Worm (Caenorhabditis elegans) whole organism, L4/young adult: ENCODE measurements around the gene apd-3.
"Not testable (repeated sequence)": the region's sequence is repeated elsewhere in the genome, so short reads cannot be mapped to it uniquely, and the experiment has no call there.

Experiments
- W03F9.2 ChIP-seq: fragments of 150-350 bp; optimal IDR thresholded peaks from 2 replicates; lab custom pipeline; 2014; ENCODE audit warnings: missing biosample characterization, missing genetic modification characterization
- dao-5 ChIP-seq: sonication (generic microtip); optimal IDR thresholded peaks from 2 replicates; lab custom pipeline; 2016; ENCODE audit warnings: missing genotype, missing genetic modification characterization, moderate library complexity, missing compliant biosample characterization
- him-1 ChIP-seq: sonication (generic microtip); optimal IDR thresholded peaks from 2 replicates; lab custom pipeline; 2016; ENCODE audit warnings: missing genotype, missing genetic modification reagents, missing genetic modification characterization, missing compliant biosample characterization

The apd-3 gene

DNA sequence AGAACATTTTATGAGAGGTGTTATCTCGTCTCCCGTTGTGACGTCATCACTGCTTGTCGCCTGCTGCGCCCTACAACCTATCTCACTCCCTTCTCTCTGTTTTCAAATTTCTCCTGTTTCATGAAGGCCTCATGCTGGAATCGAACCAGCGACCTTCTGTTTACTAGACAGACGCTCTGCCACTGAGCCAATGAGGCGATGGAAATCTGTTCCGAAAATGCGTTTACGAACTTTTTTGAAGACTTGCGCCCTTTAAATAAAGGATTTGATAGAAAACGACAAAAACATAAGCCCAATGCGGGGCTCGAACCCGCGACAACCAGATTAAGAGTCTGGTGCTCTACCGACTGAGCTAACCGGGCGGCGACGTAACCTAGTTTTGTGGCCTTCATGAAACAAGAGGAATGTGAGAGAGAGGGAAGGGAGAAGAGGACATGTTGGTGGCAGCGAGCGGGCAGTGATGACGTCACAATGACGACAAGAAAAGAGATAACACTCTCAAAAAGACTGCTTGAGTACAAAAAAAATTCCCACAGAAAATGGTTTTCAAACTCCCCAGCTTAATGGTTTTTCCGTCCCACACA, 27.2 kb downstream of the apd-3 start, which contains the start of gene clec-126:
Gene clec-126 (plus strand): TSS at position 534 of the 584 bp plus-strand sequence.
- TF ChIP-seq dao-5 (tag; lab: Kevin White, UChicago) (peak; percentile 15), W03F9.2 (tag; lab: Kevin White, UChicago) (peak; percentile 41), him-1 (tag; lab: Kevin White, UChicago) (peak; percentile 79)

DNA sequence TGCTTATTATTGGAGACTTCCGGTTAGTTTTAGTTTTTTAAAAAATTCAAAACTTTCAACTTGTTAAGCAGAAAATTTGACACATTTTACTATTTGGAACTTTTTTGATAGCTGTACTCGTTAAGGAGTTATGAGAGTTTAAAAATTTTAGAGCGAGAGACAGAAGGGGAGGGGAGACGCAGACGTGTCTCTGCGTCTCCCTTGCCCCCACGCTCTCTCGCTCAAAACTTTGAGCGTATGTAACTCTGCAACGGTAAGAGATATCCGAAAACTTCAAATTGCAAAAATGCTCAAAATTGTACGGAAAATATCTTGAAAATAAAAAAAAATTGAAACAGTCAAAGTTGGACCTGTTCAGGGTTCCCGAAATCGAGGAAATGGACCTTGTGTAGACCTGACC, 30.1 kb downstream of the apd-3 start:
- TF ChIP-seq W03F9.2 (tag; lab: Kevin White, UChicago), result no peak

DNA sequence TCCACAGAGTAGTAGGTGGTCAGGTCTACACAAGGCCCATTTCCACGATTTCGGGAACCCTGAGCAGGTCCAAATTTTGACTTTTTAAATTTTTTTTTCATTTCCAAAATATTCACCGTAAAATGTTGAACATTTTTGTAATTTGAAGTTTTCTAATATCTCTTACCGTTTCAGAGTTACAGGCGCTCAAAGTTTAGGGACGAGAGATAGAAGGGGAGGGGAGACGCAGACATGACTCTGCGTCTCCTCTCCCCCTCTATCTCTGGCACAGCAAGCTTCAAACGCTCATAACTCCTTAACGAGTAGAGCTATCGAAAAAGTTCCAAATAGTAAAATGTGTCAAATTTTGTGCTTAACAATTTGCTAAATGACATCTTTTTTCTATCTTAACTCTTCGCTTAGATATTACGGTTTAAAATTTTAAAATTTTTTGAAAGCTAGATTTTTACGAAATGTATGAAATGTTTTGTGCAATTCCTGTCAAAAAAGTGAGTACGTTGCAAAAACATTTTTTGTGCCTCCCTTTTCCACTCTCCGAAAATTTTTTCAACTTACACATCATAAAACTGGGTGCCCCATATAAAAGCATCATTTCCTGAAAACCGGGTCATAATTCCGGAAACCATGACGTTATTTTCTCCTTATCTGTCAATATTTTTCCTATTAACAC, 30.7 kb downstream of the apd-3 start, which contains the start of the genes Y49F6B.14 and clec-125:
Gene Y49F6B.14 (minus strand): TSS at position 101 of the 670 bp plus-strand sequence.
Gene clec-125 (plus strand): TSS at position 620 of the 670 bp plus-strand sequence.
- TF ChIP-seq dao-5 (tag; lab: Kevin White, UChicago) (no peak), W03F9.2 (tag; lab: Kevin White, UChicago) (no peak), him-1 (tag; lab: Kevin White, UChicago) (no peak)

DNA sequence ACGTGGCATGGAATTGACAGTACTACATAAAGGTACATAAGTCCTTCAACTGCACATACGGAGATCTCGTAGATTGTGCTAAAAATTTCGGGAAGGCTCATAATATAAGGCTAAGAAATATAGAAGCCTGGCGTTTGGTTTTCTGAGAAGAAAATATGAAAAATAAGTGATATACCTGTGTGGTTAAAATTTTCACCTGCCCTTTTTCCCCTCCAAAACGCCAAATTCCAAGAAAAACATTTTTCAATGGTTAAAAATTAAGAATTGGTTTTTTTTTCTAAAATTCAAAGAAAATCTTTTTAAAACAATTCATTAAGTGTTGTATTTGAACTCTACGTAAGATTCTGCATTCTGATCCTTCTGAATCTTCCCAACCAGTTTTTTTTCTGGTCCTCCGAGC, 31.6 kb downstream of the apd-3 start, which contains the start of gene srz-5:
Gene srz-5 (minus strand): TSS at position 101 of the 400 bp plus-strand sequence.
- TF ChIP-seq dao-5 (tag; lab: Kevin White, UChicago), result no peak
- no peak for TF ChIP-seq W03F9.2 (tag; lab: Kevin White, UChicago)
- TF ChIP-seq him-1 (tag; lab: Kevin White, UChicago), result no peak

DNA sequence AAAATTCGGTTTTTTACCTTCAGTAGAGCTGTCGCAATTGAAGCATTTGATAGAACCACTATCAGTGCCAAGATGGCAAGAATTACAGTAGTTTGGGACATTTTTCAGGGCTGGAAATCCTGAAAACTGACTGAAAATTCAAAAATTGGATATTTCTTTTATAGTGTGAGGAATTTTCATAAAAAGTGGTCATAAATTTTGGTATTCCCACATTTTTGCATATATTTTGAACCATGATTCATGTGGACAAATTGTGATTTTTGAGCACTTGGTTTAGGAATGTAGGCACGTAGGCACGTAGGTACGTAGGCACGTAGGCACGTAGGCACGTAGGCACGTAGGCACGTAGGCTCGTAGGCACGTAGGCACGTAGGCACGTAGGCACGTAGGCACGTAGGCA, 34.0 kb downstream of the apd-3 start, which contains the start of gene Y49F6B.19:
Gene Y49F6B.19 (minus strand): TSS at position 101 of the 400 bp plus-strand sequence.
- TF ChIP-seq dao-5 (tag; lab: Kevin White, UChicago), result no peak

DNA sequence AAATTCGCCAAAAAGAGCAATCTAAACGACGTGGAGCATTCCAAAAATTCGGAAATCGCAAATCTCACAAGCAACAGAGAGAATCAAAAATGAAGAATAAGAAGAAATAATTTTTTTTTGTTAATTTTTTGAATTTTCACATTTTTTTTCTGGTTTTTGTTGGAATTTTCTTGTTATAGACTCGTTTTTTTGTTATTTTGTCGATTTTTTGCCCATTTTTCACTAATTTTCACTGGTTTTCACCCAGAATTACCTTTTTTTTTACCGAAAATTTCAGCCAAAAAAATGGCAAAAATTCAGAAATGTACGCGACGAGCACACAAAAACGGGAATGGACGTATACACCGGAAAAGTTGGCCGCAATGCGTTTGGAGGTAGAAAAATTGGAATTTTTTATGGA, 41.5 kb downstream of the apd-3 start, which contains the start of gene cyh-1:
Gene cyh-1 (plus strand): TSS at position 301 of the 400 bp plus-strand sequence.
- TF ChIP-seq him-1 (tag; lab: Kevin White, UChicago), result no peak
- no peak for TF ChIP-seq W03F9.2 (tag; lab: Kevin White, UChicago)
- TF ChIP-seq dao-5 (tag; lab: Kevin White, UChicago), result no peak

- TF ChIP-seq him-1 (tag; lab: Kevin White, UChicago), result peak; percentile 36
- no peak for TF ChIP-seq dao-5 (tag; lab: Kevin White, UChicago)
- TF ChIP-seq W03F9.2 (tag; lab: Kevin White, UChicago), result peak; percentile 74
These were observed 43.5 kb downstream of the apd-3 start, which contains the start of the genes col-71 and Y49F6B.2 for ce11 chrII:3502520-3503323. TSS of gene col-71 (minus strand) at chrII:3502570. TSS of gene Y49F6B.2 (plus strand) at chrII:3502968.

- no peak for TF ChIP-seq dao-5 (tag; lab: Kevin White, UChicago)
- TF ChIP-seq W03F9.2 (tag; lab: Kevin White, UChicago), result no peak
These were observed 44.2 kb downstream of the apd-3 start for ce11 chrII:3502011-3502410.

- TF ChIP-seq him-1 (tag; lab: Kevin White, UChicago), result no peak
- TF ChIP-seq W03F9.2 (tag; lab: Kevin White, UChicago), result no peak
- TF ChIP-seq dao-5 (tag; lab: Kevin White, UChicago), result no peak
These were observed 45.9 kb downstream of the apd-3 start for ce11 chrII:3500373-3500772.

ce11 chrII:3499386-3499785, 46.8 kb downstream of the apd-3 start, which contains the start of gene Y49F6B.9:
TSS of gene Y49F6B.9 (minus strand) at chrII:3499387.
- TF ChIP-seq dao-5 (tag; lab: Kevin White, UChicago) (no peak), W03F9.2 (tag; lab: Kevin White, UChicago) (no peak), him-1 (tag; lab: Kevin White, UChicago) (no peak)

DNA sequence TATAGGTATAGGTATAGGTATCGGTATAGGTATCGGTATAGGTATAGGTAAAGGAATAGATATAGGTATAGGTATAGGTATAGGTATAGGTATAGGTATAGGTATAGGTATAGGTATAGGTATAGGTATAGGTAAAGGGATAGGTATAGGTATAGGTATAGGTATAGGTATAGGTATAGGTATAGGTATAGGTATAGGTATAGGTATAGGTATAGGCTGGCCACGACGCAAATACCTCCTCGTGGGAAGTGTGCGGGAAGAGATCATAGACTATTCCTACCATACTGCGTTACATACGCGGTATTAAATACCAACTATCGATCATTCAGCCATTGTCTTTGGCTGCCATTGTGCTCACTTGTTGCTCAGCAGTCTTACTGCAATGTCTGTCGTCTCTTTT, 55.4 kb downstream of the apd-3 start, which contains the start of gene fbxb-112:
Gene fbxb-112 (plus strand): TSS at position 301 of the 400 bp plus-strand sequence.
- not testable (repeated sequence) for TF ChIP-seq W03F9.2, dao-5, him-1 (tag; lab: Kevin White, UChicago)
